Worm (Caenorhabditis elegans): Measurements from ENCODE around the gene dmsr-9.

DNA sequence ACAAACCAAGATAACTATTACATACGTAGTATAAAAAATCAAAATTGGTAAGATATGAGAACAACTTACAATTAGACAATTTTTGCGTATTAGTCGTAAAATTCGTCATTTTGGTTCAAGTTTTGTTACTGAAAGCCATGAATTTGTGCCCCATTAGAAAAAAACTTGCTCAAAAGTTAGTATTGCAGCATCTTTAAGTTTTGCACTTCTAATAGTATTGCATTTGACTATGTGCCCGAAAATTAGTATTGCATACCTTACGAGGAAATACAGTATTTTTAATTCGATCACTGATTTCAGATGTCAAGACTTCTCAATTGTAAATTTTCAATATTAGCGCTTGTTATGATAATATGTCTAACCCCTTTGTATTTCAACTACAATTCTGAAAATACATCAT is 22.0 kb upstream of the dmsr-9 start, which contains the start of gene T15B7.8:
- TF ChIP-seq lsy-2 (tag; optimal IDR thresholded peaks at IDR 0.05) (no peak), tbx-2 (tag; optimal IDR thresholded peaks at IDR 0.05) (no peak), fkh-4 (tag; optimal IDR thresholded peaks at IDR 0.05; ENCODE audit: borderline replicate concordance) (no peak), F16B12.6 (tag; optimal IDR thresholded peaks at IDR 0.05) (no peak), ceh-88 (GFP tag; IDR thresholded peaks at IDR 0.05) (no peak), pax-3 (tag; optimal IDR thresholded peaks at IDR 0.05) (no peak), pqm-1 (tag; optimal IDR thresholded peaks at IDR 0.05) (no peak), zag-1 (tag; optimal IDR thresholded peaks at IDR 0.05) (no peak), snpc-4 (tag; optimal IDR thresholded peaks at IDR 0.05) (no peak), lin-35 (GFP tag; optimal IDR thresholded peaks at IDR 0.05) (no peak), ama-1 (optimal IDR thresholded peaks at IDR 0.05) (no peak)

Data from whole organism, L1 larva.